Worm (Caenorhabditis elegans) whole organism, L4 larva: ENCODE measurements around the gene R12H7.4.

Source experiments
- R02D3.7 ChIP-seq: fragments of 150-350 bp; sonication (generic microtip); optimal IDR thresholded peaks from 3 replicates; lab custom pipeline; 2014; ENCODE audit warnings: missing biosample characterization, missing genetic modification characterization
- T20F7.1 ChIP-seq: fragments of 200-800 bp; sonication (Bioruptor generic); optimal IDR thresholded peaks from 2 replicates; lab custom pipeline; 2018; ENCODE audit warnings: mild to moderate bottlenecking, missing genetic modification characterization, missing compliant biosample characterization
- Y5F2A.4 ChIP-seq: fragments of 200-800 bp; sonication (Bioruptor generic); optimal IDR thresholded peaks from 2 replicates; lab custom pipeline; 2018; ENCODE audit warnings: mild to moderate bottlenecking, missing genetic modification characterization, missing compliant biosample characterization
- aha-1 ChIP-seq: fragments of 150-350 bp; peaks from one replicate; lab custom pipeline; 2014; ENCODE audit warnings: missing biosample characterization, missing genetic modification characterization
- dmd-8 ChIP-seq: fragments of 200-800 bp; sonication (Bioruptor generic); IDR thresholded peaks from 2 replicates; pipeline ENCODE4 v1.3.6; 2022; ENCODE audit warnings: missing genetic modification characterization, missing compliant biosample characterization
- lin-39 ChIP-seq: fragments of 150-350 bp; optimal IDR thresholded peaks from 2 replicates; lab custom pipeline; 2014; ENCODE audit warnings: missing biosample characterization, missing genetic modification reagents, missing genetic modification characterization
- mdl-1 ChIP-seq, 2 experiments: fragments of 150-350 bp in 1 of 2; sonication (generic microtip) in 1 of 2; optimal IDR thresholded peaks; 2 replicates each; lab custom pipeline; 2014 to 2017; ENCODE audit warnings: missing biosample characterization in 2 of 2, missing genetic modification characterization in 2 of 2
- nhr-10 ChIP-seq: fragments of 150-350 bp; optimal IDR thresholded peaks from 2 replicates; lab custom pipeline; 2014; ENCODE audit warnings: missing biosample characterization, missing genetic modification characterization
- snpc-4 ChIP-seq: fragments of 150-350 bp; optimal IDR thresholded peaks from 2 replicates; lab custom pipeline; 2014; ENCODE audit warnings: missing biosample characterization, missing genetic modification characterization
- ztf-11 ChIP-seq: fragments of 150-350 bp; optimal IDR thresholded peaks from 2 replicates; lab custom pipeline; 2014; ENCODE audit warnings: missing biosample characterization, missing genetic modification characterization

DNA sequence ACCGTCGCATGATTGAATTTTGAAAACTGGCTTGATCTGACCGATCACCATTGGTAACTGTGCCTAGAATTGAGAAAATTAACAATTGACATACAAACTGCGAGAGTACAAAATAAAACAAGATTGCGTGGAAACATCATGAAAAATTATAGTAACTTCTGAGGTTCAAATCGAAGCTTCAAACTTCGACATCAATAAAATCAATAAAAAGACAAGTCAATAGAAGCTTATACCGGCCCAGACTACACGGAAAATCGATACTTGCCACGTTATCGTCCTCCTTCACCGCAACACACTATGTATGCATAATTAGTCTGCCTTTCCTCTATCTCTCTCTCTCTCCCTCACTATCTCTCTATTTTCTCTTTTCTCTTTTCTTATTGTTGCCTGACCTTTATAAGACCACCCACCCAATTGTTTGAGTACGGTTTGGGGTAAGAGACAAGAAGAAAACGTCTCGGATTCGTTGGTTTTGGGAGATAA is 9.8 kb downstream of the R12H7.4 start, which contains the start of gene skr-21:
- TF ChIP-seq mdl-1 (tag; optimal IDR thresholded peaks at IDR 0.05; lab: Kevin White, UChicago) (no peak), dmd-8 (GFP tag; lab: Robert Waterston, UW) (no peak), lin-39 (tag; lab: Kevin White, UChicago) (no peak), ztf-11 (tag; lab: Kevin White, UChicago) (no peak), nhr-10 (no peak), Y5F2A.4 (GFP tag; lab: Kevin White, UChicago) (no peak), R02D3.7 (tag; lab: Kevin White, UChicago) (no peak), T20F7.1 (no peak), aha-1 (tag; lab: Kevin White, UChicago) (no peak), snpc-4 (tag; lab: Kevin White, UChicago) (no peak)
